Fruit fly (Drosophila melanogaster) whole organism, embryonic: ENCODE data around the gene CG7183.

ENCODE experiments used
- Adf1 ChIP-seq: fragments of 200-800 bp; sonication (Bioruptor generic); IDR thresholded peaks from 2 replicates; pipeline ENCODE4 v1.3.6; 2022; ENCODE audit warnings: missing biosample characterization, missing genetic modification characterization
- Aef1 ChIP-seq: fragments of 200-800 bp; sonication (Bioruptor generic); IDR thresholded peaks from 3 replicates; pipeline ENCODE4 v1.3.6; 2022; ENCODE audit warnings: missing biosample characterization, missing genetic modification characterization
- Atf3 ChIP-seq: fragments of 200-800 bp; sonication (Bioruptor generic); optimal IDR thresholded peaks from 3 replicates; lab custom pipeline; 2016; ENCODE audit warnings: missing biosample characterization, missing genetic modification characterization
- CG10274 ChIP-seq: fragments of 200-800 bp; sonication (Bioruptor generic); optimal IDR thresholded peaks from 3 replicates; lab custom pipeline; 2017; ENCODE audit warnings: missing biosample characterization, mild to moderate bottlenecking, missing genetic modification characterization
- CG10654 ChIP-seq: fragments of 200-800 bp; sonication (Bioruptor generic); optimal IDR thresholded peaks from 2 replicates; lab custom pipeline; 2016; ENCODE audit warnings: missing biosample characterization, missing genetic modification characterization
- CG12071 ChIP-seq: fragments of 200-800 bp; sonication (Bioruptor generic); optimal IDR thresholded peaks from 3 replicates; lab custom pipeline; 2018; ENCODE audit warnings: missing biosample characterization, mild to moderate bottlenecking, missing genetic modification characterization
- CG13775 ChIP-seq: fragments of 200-800 bp; sonication (Bioruptor generic); optimal IDR thresholded peaks from 3 replicates; lab custom pipeline; 2017; ENCODE audit warnings: missing biosample characterization, mild to moderate bottlenecking, missing genetic modification characterization
- CG14050 ChIP-seq: fragments of 200-800 bp; sonication (Bioruptor generic); IDR thresholded peaks from 3 replicates; pipeline ENCODE4 v1.3.6; 2022; ENCODE audit warnings: missing biosample characterization, missing genetic modification characterization
- CG14710 ChIP-seq: fragments of 200-800 bp; sonication (Bioruptor generic); optimal IDR thresholded peaks from 3 replicates; lab custom pipeline; 2019; ENCODE audit warnings: missing biosample characterization, mild to moderate bottlenecking, missing genetic modification characterization, moderate library complexity
- CG1647 ChIP-seq: fragments of 200-800 bp; sonication (Bioruptor generic); optimal IDR thresholded peaks from 3 replicates; lab custom pipeline; 2016; ENCODE audit warnings: missing biosample characterization, missing genetic modification characterization
- CG17912 ChIP-seq: fragments of 200-800 bp; sonication (Bioruptor generic); optimal IDR thresholded peaks from 2 replicates; lab custom pipeline; 2018; ENCODE audit warnings: missing biosample characterization, mild to moderate bottlenecking, missing genetic modification characterization
- CG2202 ChIP-seq: fragments of 200-800 bp; sonication (Bioruptor generic); optimal IDR thresholded peaks from 2 replicates; lab custom pipeline; 2018; ENCODE audit warnings: missing biosample characterization, mild to moderate bottlenecking, missing genetic modification characterization
- CG30403 ChIP-seq: fragments of 200-800 bp; sonication (Bioruptor generic); optimal IDR thresholded peaks from 3 replicates; lab custom pipeline; 2016; ENCODE audit warnings: missing biosample characterization, missing genetic modification characterization
- CG32772 ChIP-seq: fragments of 200-800 bp; sonication (Bioruptor generic); IDR thresholded peaks from 2 replicates; pipeline ENCODE4 v1.3.6; 2022; ENCODE audit warnings: missing biosample characterization, missing genetic modification characterization
- CG3726 ChIP-seq: fragments of 200-800 bp; sonication (Bioruptor generic); IDR thresholded peaks from 3 replicates; pipeline ENCODE4, ENCODE4 v1.3.6; 2022; ENCODE audit warnings: missing biosample characterization, missing genetic modification characterization
- CG3847 ChIP-seq: fragments of 200-800 bp; sonication (Bioruptor generic); IDR thresholded peaks from 2 replicates; pipeline ENCODE4 v1.3.6; 2022; ENCODE audit warnings: missing biosample characterization, missing genetic modification characterization
- CG4282 ChIP-seq: fragments of 200-800 bp; sonication (Bioruptor generic); optimal IDR thresholded peaks from 2 replicates; lab custom pipeline; 2016; ENCODE audit warnings: missing biosample characterization, missing genetic modification characterization
- CG5953 ChIP-seq: fragments of 200-800 bp; sonication (Bioruptor generic); IDR thresholded peaks from 2 replicates; pipeline ENCODE4 v1.3.6; 2022; ENCODE audit warnings: missing biosample characterization, missing genetic modification characterization
- CG6254 ChIP-seq: fragments of 200-800 bp; sonication (Bioruptor generic); optimal IDR thresholded peaks from 3 replicates; lab custom pipeline; 2017; ENCODE audit warnings: mild to moderate bottlenecking, missing biosample characterization, missing genetic modification reagents, missing genetic modification characterization
- CG7745 ChIP-seq: fragments of 200-800 bp; sonication (Bioruptor generic); optimal IDR thresholded peaks from 2 replicates; lab custom pipeline; 2018; ENCODE audit warnings: missing biosample characterization, mild to moderate bottlenecking, missing genetic modification characterization, moderate library complexity
- CG7928 ChIP-seq: fragments of 200-800 bp; sonication (Bioruptor generic); optimal IDR thresholded peaks from 2 replicates; lab custom pipeline; 2017; ENCODE audit warnings: missing biosample characterization, mild to moderate bottlenecking, missing genetic modification characterization
- CG7963 ChIP-seq: fragments of 200-800 bp; sonication (Bioruptor generic); IDR thresholded peaks from 3 replicates; pipeline ENCODE4 v1.3.6; 2022; ENCODE audit warnings: missing biosample characterization, missing genetic modification characterization; ENCODE audit not compliant: partially characterized antibody
- CG8281 ChIP-seq: fragments of 200-800 bp; sonication (Bioruptor generic); optimal IDR thresholded peaks from 2 replicates; lab custom pipeline; 2018; ENCODE audit warnings: missing biosample characterization, mild to moderate bottlenecking, missing genetic modification characterization, moderate library complexity
- D19B ChIP-seq: fragments of 200-800 bp; sonication (Bioruptor generic); optimal IDR thresholded peaks from 2 replicates; lab custom pipeline; 2017; ENCODE audit warnings: missing biosample characterization, mild to moderate bottlenecking, missing genetic modification characterization
- GATAe ChIP-seq: fragments of 200-800 bp; sonication (Bioruptor generic); conservative IDR thresholded peaks from 2 replicates; pipeline ENCODE4 v1.3.6; 2022; ENCODE audit warnings: missing biosample characterization, missing genetic modification characterization
- HLH54F ChIP-seq: fragments of 200-800 bp; sonication (Bioruptor generic); optimal IDR thresholded peaks from 3 replicates; lab custom pipeline; 2016; ENCODE audit warnings: missing biosample characterization, missing genetic modification characterization
- Hsf ChIP-seq: fragments of 200-800 bp; sonication (Bioruptor generic); optimal IDR thresholded peaks from 3 replicates; lab custom pipeline; 2016; ENCODE audit warnings: missing biosample characterization, missing genetic modification characterization
- MESR4 ChIP-seq: fragments of 200-800 bp; sonication (Bioruptor generic); optimal IDR thresholded peaks from 2 replicates; lab custom pipeline; 2018; ENCODE audit warnings: missing biosample characterization, mild to moderate bottlenecking, missing genetic modification characterization, moderate library complexity
- Mad ChIP-seq: fragments of 200-800 bp; sonication (Bioruptor generic); optimal IDR thresholded peaks from 2 replicates; lab custom pipeline; 2016; ENCODE audit warnings: missing biosample characterization, missing genetic modification characterization
- Ptx1 ChIP-seq: fragments of 200-800 bp; sonication (Bioruptor generic); IDR thresholded peaks from 2 replicates; pipeline ENCODE4 v1.3.6; 2022; ENCODE audit warnings: missing biosample characterization, missing genetic modification characterization
- Scr ChIP-seq: fragments of 200-800 bp; sonication (Bioruptor generic); IDR thresholded peaks from 2 replicates; pipeline ENCODE4 v1.3.6; 2022; ENCODE audit warnings: missing biosample characterization, missing genetic modification characterization; ENCODE audit not compliant: partially characterized antibody
- Taf1 ChIP-seq: fragments of 200-800 bp; sonication (Bioruptor generic); IDR thresholded peaks from 2 replicates; pipeline ENCODE4 v1.3.6; 2022; ENCODE audit warnings: missing biosample characterization, missing genetic modification characterization
- bab2 ChIP-seq: fragments of 200-800 bp; sonication (Bioruptor generic); optimal IDR thresholded peaks from 2 replicates; lab custom pipeline; 2016; ENCODE audit warnings: missing biosample characterization, missing genetic modification characterization
- bowl ChIP-seq: fragments of 200-800 bp; sonication (Bioruptor generic); IDR thresholded peaks from 2 replicates; pipeline ENCODE4 v1.3.6; 2022; ENCODE audit warnings: missing biosample characterization, missing genetic modification characterization
- cato ChIP-seq: fragments of 200-800 bp; sonication (Bioruptor generic); optimal IDR thresholded peaks from 2 replicates; lab custom pipeline; 2016; ENCODE audit warnings: missing biosample characterization, missing genetic modification characterization, borderline replicate concordance
- caup ChIP-seq: fragments of 200-800 bp; sonication (Bioruptor generic); optimal IDR thresholded peaks from 3 replicates; lab custom pipeline; 2017; ENCODE audit warnings: missing biosample characterization, mild to moderate bottlenecking, missing genetic modification characterization, moderate library complexity; ENCODE audit not compliant: severe bottlenecking
- corto ChIP-seq: fragments of 200-800 bp; sonication (Bioruptor generic); optimal IDR thresholded peaks from 2 replicates; lab custom pipeline; 2016; ENCODE audit warnings: missing biosample characterization, mild to moderate bottlenecking, missing genetic modification characterization, moderate library complexity
- danr ChIP-seq: fragments of 200-800 bp; sonication (Bioruptor generic); IDR thresholded peaks from 2 replicates; pipeline ENCODE4 v1.3.6; 2022; ENCODE audit warnings: missing biosample characterization, missing genetic modification characterization
- dimm ChIP-seq: fragments of 200-800 bp; sonication (Bioruptor generic); IDR thresholded peaks from 2 replicates; pipeline ENCODE4 v1.3.6; 2022; ENCODE audit warnings: missing biosample characterization, missing genetic modification characterization
- disco-r ChIP-seq: fragments of 200-800 bp; sonication (Bioruptor generic); optimal IDR thresholded peaks from 2 replicates; lab custom pipeline; 2016; ENCODE audit warnings: missing biosample characterization, missing genetic modification characterization
- dmrt11E ChIP-seq: fragments of 200-800 bp; sonication (Bioruptor generic); optimal IDR thresholded peaks from 3 replicates; lab custom pipeline; 2018; ENCODE audit warnings: missing biosample characterization, mild to moderate bottlenecking, missing genetic modification characterization, moderate library complexity
- dysf ChIP-seq: fragments of 200-800 bp; sonication (Bioruptor generic); IDR thresholded peaks from 3 replicates; pipeline ENCODE4 v1.3.6; 2022; ENCODE audit warnings: missing biosample characterization, missing genetic modification characterization
- fd64A ChIP-seq: fragments of 200-800 bp; sonication (Bioruptor generic); optimal IDR thresholded peaks from 3 replicates; lab custom pipeline; 2018; ENCODE audit warnings: missing biosample characterization, mild to moderate bottlenecking, missing genetic modification characterization
- grau ChIP-seq: fragments of 200-800 bp; optimal IDR thresholded peaks from 3 replicates; lab custom pipeline; 2019; ENCODE audit warnings: missing biosample characterization, mild to moderate bottlenecking, missing genetic modification characterization, moderate library complexity
- kah ChIP-seq: fragments of 200-800 bp; sonication (Bioruptor generic); optimal IDR thresholded peaks from 2 replicates; lab custom pipeline; 2018; ENCODE audit warnings: missing biosample characterization, mild to moderate bottlenecking, missing genetic modification characterization
- kni ChIP-seq: fragments of 200-800 bp; sonication (Bioruptor generic); optimal IDR thresholded peaks from 3 replicates; lab custom pipeline; 2017; ENCODE audit warnings: mild to moderate bottlenecking, missing biosample characterization, missing genetic modification reagents, missing genetic modification characterization
- lov ChIP-seq, 2 experiments: fragments of 200-800 bp in 1 of 2; fragments of >200 bp in 1 of 2; sonication (Bioruptor generic) in 1 of 2; IDR thresholded peaks in 1 of 2; optimal IDR thresholded peaks in 1 of 2; 2 replicates in 1 of 2; 3 replicates in 1 of 2; pipeline versions ENCODE4 v1.3.6 to Lab custom; 2017 to 2022; ENCODE audit warnings: missing biosample characterization in 1 of 2, missing genetic modification characterization in 1 of 2
- p53 ChIP-seq: fragments of 200-800 bp; sonication (Bioruptor generic); optimal IDR thresholded peaks from 2 replicates; lab custom pipeline; 2016; ENCODE audit warnings: missing biosample characterization, missing genetic modification characterization
- trh ChIP-seq: fragments of 200-800 bp; sonication (Bioruptor generic); optimal IDR thresholded peaks from 2 replicates; lab custom pipeline; 2016; ENCODE audit warnings: missing biosample characterization, missing genetic modification characterization
- vnd ChIP-seq: fragments of 200-800 bp; sonication (Bioruptor generic); IDR thresholded peaks from 3 replicates; pipeline ENCODE4 v1.3.6; 2022; ENCODE audit warnings: missing biosample characterization, missing genetic modification characterization; ENCODE audit not compliant: partially characterized antibody

CG7183 gene

DNA sequence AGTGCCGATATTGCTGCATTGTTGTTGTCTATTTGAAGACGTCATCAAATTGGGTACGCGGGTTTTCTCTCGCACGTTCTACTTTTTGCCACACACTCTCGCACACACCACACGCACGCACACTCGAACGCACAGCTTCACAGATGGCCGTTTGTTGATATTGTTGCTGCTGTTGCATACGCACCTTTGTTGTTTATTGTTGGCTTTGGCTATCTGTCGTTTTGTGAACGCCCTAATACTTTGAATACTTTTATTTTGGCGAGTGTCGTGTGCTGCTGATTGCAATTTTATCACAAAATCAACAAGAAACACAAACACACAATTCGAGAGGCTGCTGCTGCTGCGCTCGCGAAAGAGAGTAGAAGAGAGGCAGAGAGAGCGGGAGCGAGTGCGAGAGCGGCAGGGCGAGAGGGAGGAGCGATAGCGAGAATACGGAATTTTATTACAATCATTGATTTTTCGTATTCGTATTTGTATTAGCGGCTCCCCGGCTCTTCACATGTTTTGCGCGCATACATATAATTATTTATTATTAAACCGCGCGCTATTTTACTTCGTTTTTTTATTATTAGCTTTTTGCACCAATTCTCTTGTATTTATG, 21.9 kb downstream of the CG7183 start (continued):
- no peak for TF ChIP-seq Adf1 (GFP tag; lab: Robert Waterston, UW)
- TF ChIP-seq CG3726 (GFP tag; lab: Robert Waterston, UW) = no peak
- no peak for TF ChIP-seq CG7928 (GFP tag; lab: Kevin White, UChicago)
- no peak for TF ChIP-seq CG5953 (GFP tag; lab: Robert Waterston, UW)
- no peak for TF ChIP-seq dysf (GFP tag; lab: Robert Waterston, UW)
- TF ChIP-seq dimm (GFP tag; lab: Robert Waterston, UW) = no peak
- TF ChIP-seq CG12071 (GFP tag; lab: Kevin White, UChicago) = peak; percentile 74
- peak; percentile 39 for TF ChIP-seq dmrt11E
- TF ChIP-seq fd64A (GFP tag; lab: Kevin White, UChicago) = peak; percentile 58
- no peak for TF ChIP-seq CG6254 (GFP tag; lab: Kevin White, UChicago)
- TF ChIP-seq CG1647 (GFP tag; lab: Kevin White, UChicago) = no peak
- TF ChIP-seq lov (optimal IDR thresholded peaks at IDR 0.05; lab: Kevin White, UChicago) = no peak
- TF ChIP-seq lov (GFP tag; IDR thresholded peaks at IDR 0.05; lab: Robert Waterston, UW) = no peak
- peak; percentile 61 for TF ChIP-seq CG2202
- no peak for TF ChIP-seq Scr
- no peak for TF ChIP-seq grau (tag; lab: Kevin White, UChicago)
- no peak for TF ChIP-seq Taf1 (GFP tag; lab: Robert Waterston, UW)
- no peak for TF ChIP-seq CG32772 (GFP tag; lab: Robert Waterston, UW)
- peak; percentile 60 for TF ChIP-seq kah
- TF ChIP-seq disco-r = peak; percentile 31
- TF ChIP-seq CG13775 (GFP tag; lab: Kevin White, UChicago) = no peak
- TF ChIP-seq CG3847 (GFP tag; lab: Robert Waterston, UW) = no peak
- no peak for TF ChIP-seq Ptx1 (GFP tag; lab: Robert Waterston, UW)
- no peak for TF ChIP-seq CG14050 (GFP tag; lab: Robert Waterston, UW)
- TF ChIP-seq Aef1 (GFP tag; lab: Robert Waterston, UW) = no peak
- TF ChIP-seq caup (GFP tag; lab: Kevin White, UChicago) = peak; percentile 51
- TF ChIP-seq CG17912 (GFP tag; lab: Kevin White, UChicago) = peak; percentile 35
- peak; percentile 66 for TF ChIP-seq CG7745 (tag; lab: Kevin White, UChicago)
- no peak for TF ChIP-seq CG8281
- TF ChIP-seq GATAe (GFP tag; lab: Robert Waterston, UW) = no peak
- no peak for TF ChIP-seq MESR4 (GFP tag; lab: Kevin White, UChicago)
- TF ChIP-seq CG4282 (GFP tag; lab: Kevin White, UChicago) = no peak
- TF ChIP-seq corto (GFP tag; lab: Kevin White, UChicago) = peak; percentile 18
- peak; percentile 62 for TF ChIP-seq kni (GFP tag; lab: Kevin White, UChicago)
- TF ChIP-seq bab2 (GFP tag; lab: Kevin White, UChicago) = peak; percentile 57
- no peak for TF ChIP-seq Atf3
- peak; percentile 9 for TF ChIP-seq CG10654 (GFP tag; lab: Kevin White, UChicago)
- peak; percentile 39 for TF ChIP-seq CG14710 (tag; lab: Kevin White, UChicago)
- no peak for TF ChIP-seq CG30403 (GFP tag; lab: Kevin White, UChicago)
- no peak for TF ChIP-seq trh (GFP tag; lab: Kevin White, UChicago)
- no peak for TF ChIP-seq bowl (GFP tag; lab: Robert Waterston, UW)
- TF ChIP-seq CG7963 (GFP tag; lab: Robert Waterston, UW) = no peak
- TF ChIP-seq Mad (GFP tag; lab: Kevin White, UChicago) = peak; percentile 23
- peak; percentile 9 for TF ChIP-seq Hsf (GFP tag; lab: Kevin White, UChicago)
- TF ChIP-seq p53 = peak; percentile 26
- no peak for TF ChIP-seq danr
- TF ChIP-seq CG10274 (GFP tag; lab: Kevin White, UChicago) = no peak
- TF ChIP-seq vnd = no peak
- no peak for TF ChIP-seq D19B (GFP tag; lab: Kevin White, UChicago)
- TF ChIP-seq HLH54F (GFP tag; lab: Kevin White, UChicago) = peak; percentile 32
- TF ChIP-seq cato (GFP tag; lab: Kevin White, UChicago) = no peak
